Worm (Caenorhabditis elegans) whole organism, L4/young adult: Measurements from ENCODE around the gene irld-65.

Source experiments
- W03F9.2 ChIP-seq: fragments of 150-350 bp; optimal IDR thresholded peaks from 2 replicates; lab custom pipeline; 2014; ENCODE audit warnings: missing biosample characterization, missing genetic modification characterization
- him-1 ChIP-seq: sonication (generic microtip); optimal IDR thresholded peaks from 2 replicates; lab custom pipeline; 2016; ENCODE audit warnings: missing genotype, missing genetic modification reagents, missing genetic modification characterization, missing compliant biosample characterization

DNA sequence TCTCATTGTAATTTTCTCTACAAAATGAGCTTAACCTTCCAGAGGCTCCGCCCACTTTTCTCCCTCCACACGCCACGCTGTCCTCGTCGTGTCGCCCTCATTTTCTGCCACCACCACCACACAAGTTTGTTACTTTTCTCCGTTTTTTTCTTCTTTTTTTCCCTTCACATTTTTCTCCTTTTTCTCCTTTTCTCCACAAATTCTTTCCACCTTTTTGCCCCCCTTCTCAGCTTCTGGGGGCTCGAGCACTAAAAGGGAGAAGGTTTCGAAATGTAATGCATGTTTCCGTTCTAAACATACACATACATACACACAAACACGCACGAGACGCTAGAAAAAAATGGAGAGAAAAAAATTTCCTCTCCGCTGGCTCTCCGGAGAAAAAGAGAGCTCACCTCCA is 38.8 kb upstream of the irld-65 start, which contains the start of gene nhr-88:
- TF ChIP-seq him-1 (tag; lab: Kevin White, UChicago) (no peak), W03F9.2 (tag; lab: Kevin White, UChicago) (no peak)
